Fruit fly (Drosophila melanogaster) whole organism, pupa: ENCODE measurements around the gene Mst89B.
A peak's percentile ranks its signal among the peaks of the same experiment; 100 is the strongest.

Experiments used
- CG10348 ChIP-seq: fragments of 200-800 bp; sonication (Bioruptor generic); IDR thresholded peaks from 2 replicates; pipeline ENCODE4 v1.3.6; 2022; ENCODE audit warnings: missing biosample characterization, missing genetic modification characterization
- CG12605 ChIP-seq: fragments of 200-800 bp; sonication (Bioruptor generic); IDR thresholded peaks from 2 replicates; pipeline ENCODE4 v1.3.6; 2022; ENCODE audit warnings: missing biosample characterization, missing genetic modification characterization
- CG13204 ChIP-seq: fragments of 200-800 bp; sonication (Bioruptor generic); optimal IDR thresholded peaks from 2 replicates; lab custom pipeline; 2018; ENCODE audit warnings: missing biosample characterization, mild to moderate bottlenecking, missing genetic modification characterization, moderate library complexity
- CG14655 ChIP-seq: fragments of 200-800 bp; sonication (Bioruptor generic); optimal IDR thresholded peaks from 3 replicates; lab custom pipeline; 2017; ENCODE audit warnings: mild to moderate bottlenecking, missing biosample characterization, missing genetic modification reagents, missing genetic modification characterization
- CG15710 ChIP-seq: fragments of 200-800 bp; sonication (Bioruptor generic); optimal IDR thresholded peaks from 2 replicates; lab custom pipeline; 2018; ENCODE audit warnings: missing biosample characterization, mild to moderate bottlenecking, missing genetic modification characterization, moderate library complexity
- CG17806 ChIP-seq: fragments of 200-800 bp; sonication (Bioruptor generic); optimal IDR thresholded peaks from 2 replicates; lab custom pipeline; 2018; ENCODE audit warnings: missing biosample characterization, mild to moderate bottlenecking, missing genetic modification characterization, moderate library complexity
- CG32121 ChIP-seq: fragments of 200-800 bp; sonication (Bioruptor generic); IDR thresholded peaks from 2 replicates; pipeline ENCODE4 v1.3.6; 2022; ENCODE audit warnings: missing biosample characterization, missing genetic modification characterization
- CG34367 ChIP-seq: fragments of 200-800 bp; sonication (Bioruptor generic); optimal IDR thresholded peaks from 2 replicates; lab custom pipeline; 2018; ENCODE audit warnings: missing biosample characterization, mild to moderate bottlenecking, missing genetic modification characterization
- CG4496 ChIP-seq: fragments of 200-800 bp; sonication (Bioruptor generic); IDR thresholded peaks from 3 replicates; pipeline ENCODE4 v1.3.6; 2022; ENCODE audit warnings: missing biosample characterization, missing genetic modification characterization
- CG8159 ChIP-seq: fragments of 200-800 bp; sonication (Bioruptor generic); optimal IDR thresholded peaks from 3 replicates; lab custom pipeline; 2018; ENCODE audit warnings: missing biosample characterization, mild to moderate bottlenecking, missing genetic modification characterization, moderate library complexity
- CG8301 ChIP-seq: fragments of 200-800 bp; sonication (Bioruptor generic); optimal IDR thresholded peaks from 2 replicates; lab custom pipeline; 2018; ENCODE audit warnings: missing biosample characterization, mild to moderate bottlenecking, missing genetic modification characterization
- CG9948 ChIP-seq: fragments of 200-800 bp; sonication (Bioruptor generic); optimal IDR thresholded peaks from 2 replicates; lab custom pipeline; 2018; ENCODE audit warnings: missing biosample characterization, mild to moderate bottlenecking, missing genetic modification characterization, moderate library complexity
- D1 ChIP-seq: fragments of 200-800 bp; sonication (Bioruptor generic); optimal IDR thresholded peaks from 2 replicates; lab custom pipeline; 2018; ENCODE audit warnings: missing biosample characterization, mild to moderate bottlenecking, missing genetic modification characterization, moderate library complexity
- EcR ChIP-seq: fragments of 200-800 bp; sonication (Bioruptor generic); optimal IDR thresholded peaks from 3 replicates; lab custom pipeline; 2019; ENCODE audit warnings: missing biosample characterization, missing genetic modification characterization, mild to moderate bottlenecking, moderate library complexity, missing genetic modification reagents
- Ets98B ChIP-seq: fragments of 200-800 bp; sonication (Bioruptor generic); IDR thresholded peaks from 2 replicates; pipeline ENCODE4 v1.3.6; 2022; ENCODE audit warnings: missing biosample characterization, missing genetic modification characterization
- Pif1A ChIP-seq: fragments of 200-800 bp; sonication (Bioruptor generic); optimal IDR thresholded peaks from 3 replicates; lab custom pipeline; 2016; ENCODE audit warnings: missing biosample characterization, missing genetic modification characterization
- Pif1B ChIP-seq: fragments of 200-800 bp; sonication (Bioruptor generic); optimal IDR thresholded peaks from 3 replicates; lab custom pipeline; 2016; ENCODE audit warnings: missing biosample characterization, missing genetic modification characterization
- Snoo ChIP-seq: fragments of 200-800 bp; sonication (Bioruptor generic); optimal IDR thresholded peaks from 3 replicates; lab custom pipeline; 2017; ENCODE audit warnings: missing biosample characterization, mild to moderate bottlenecking, missing genetic modification characterization, inconsistent platforms
- fd96Ca ChIP-seq: fragments of 200-800 bp; sonication (Bioruptor generic); IDR thresholded peaks from 3 replicates; pipeline ENCODE4 v1.3.6; 2022; ENCODE audit warnings: missing biosample characterization, missing genetic modification characterization
- gl ChIP-seq: fragments of 200-800 bp; sonication (Bioruptor generic); optimal IDR thresholded peaks from 2 replicates; lab custom pipeline; 2018; ENCODE audit warnings: missing biosample characterization, mild to moderate bottlenecking, missing genetic modification characterization
- rn ChIP-seq: fragments of 200-800 bp; sonication (Bioruptor generic); IDR thresholded peaks from 2 replicates; pipeline ENCODE4 v1.3.6; 2022; ENCODE audit warnings: missing biosample characterization, missing genetic modification characterization

The Mst89B gene

DNA sequence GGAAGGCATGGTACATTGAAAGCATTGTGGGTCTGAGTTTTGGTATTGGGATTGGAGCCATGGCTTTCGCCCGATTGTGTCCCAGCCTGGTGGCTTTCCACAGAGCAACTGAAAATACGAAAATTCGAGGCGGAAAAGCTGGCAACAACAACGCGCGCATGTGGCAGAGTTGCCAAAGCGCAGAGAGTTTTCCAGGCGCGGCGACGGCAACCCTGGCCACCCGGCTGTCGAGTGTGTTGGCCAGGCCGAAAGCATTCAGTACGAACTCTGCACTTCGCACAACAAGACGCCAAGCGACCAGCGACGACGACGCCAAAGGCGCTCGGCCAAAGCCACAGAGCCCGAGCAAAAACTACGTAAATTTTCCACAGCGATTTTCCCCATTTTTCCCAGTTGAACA is 41.1 kb upstream of the Mst89B start:
- no peak for TF ChIP-seq CG8301 (tag; lab: Kevin White, UChicago)
- no peak for TF ChIP-seq EcR (GFP tag; lab: Kevin White, UChicago)
- TF ChIP-seq Ets98B (GFP tag; lab: Robert Waterston, UW): no peak
- TF ChIP-seq Pif1B: no peak
- TF ChIP-seq CG9948 (tag; lab: Kevin White, UChicago): no peak
- no peak for TF ChIP-seq CG32121 (GFP tag; lab: Robert Waterston, UW)
- no peak for TF ChIP-seq Pif1A (GFP tag; lab: Kevin White, UChicago)
- no peak for TF ChIP-seq rn
- TF ChIP-seq CG14655 (GFP tag; lab: Kevin White, UChicago): no peak
- no peak for TF ChIP-seq fd96Ca (GFP tag; lab: Robert Waterston, UW)
- no peak for TF ChIP-seq CG13204
- TF ChIP-seq Snoo (tag; lab: Kevin White, UChicago): no peak
- TF ChIP-seq CG34367 (tag; lab: Kevin White, UChicago): no peak

DNA sequence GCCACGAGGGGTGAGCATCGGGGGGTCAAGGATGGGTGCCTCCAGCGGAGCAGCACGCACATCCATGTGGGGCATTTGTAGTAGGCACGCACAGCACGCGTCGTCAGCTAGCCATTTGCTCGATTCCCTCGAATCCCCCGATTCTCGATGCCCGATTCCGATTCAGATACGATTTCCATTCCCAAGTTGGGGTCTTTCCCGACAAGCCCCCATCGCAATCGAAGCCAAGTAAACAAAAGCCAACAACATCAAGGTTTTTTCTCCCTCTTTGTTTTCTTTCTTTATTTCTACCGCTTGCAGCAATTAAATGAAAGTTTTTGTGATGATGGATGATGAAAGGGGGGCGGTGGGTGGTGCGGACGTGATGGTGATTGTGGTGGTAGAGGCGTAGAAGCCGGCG is 39.7 kb upstream of the Mst89B start:
- TF ChIP-seq CG8301 (tag; lab: Kevin White, UChicago): no peak
- TF ChIP-seq CG10348 (GFP tag; lab: Robert Waterston, UW): no peak
- peak; percentile 54 for TF ChIP-seq CG13204
- no peak for TF ChIP-seq CG17806 (tag; lab: Kevin White, UChicago)
- peak; percentile 83 for TF ChIP-seq EcR (GFP tag; lab: Kevin White, UChicago)
- TF ChIP-seq, all 21 proteins: peak for 2

- TF ChIP-seq CG32121 (GFP tag; lab: Robert Waterston, UW) (no peak), EcR (GFP tag; lab: Kevin White, UChicago) (peak; percentile 90), CG8301 (tag; lab: Kevin White, UChicago) (no peak), rn (no peak), CG13204 (peak; percentile 83), gl (peak; percentile 28), CG14655 (GFP tag; lab: Kevin White, UChicago) (no peak), CG10348 (GFP tag; lab: Robert Waterston, UW) (no peak), CG15710 (peak; percentile 33), CG34367 (tag; lab: Kevin White, UChicago) (peak; percentile 11), Ets98B (GFP tag; lab: Robert Waterston, UW) (no peak), CG9948 (tag; lab: Kevin White, UChicago) (no peak), Pif1B (peak; percentile 23), D1 (tag; lab: Kevin White, UChicago) (no peak), Snoo (tag; lab: Kevin White, UChicago) (peak; percentile 50), fd96Ca (GFP tag; lab: Robert Waterston, UW) (no peak), CG17806 (tag; lab: Kevin White, UChicago) (no peak), CG8159 (tag; lab: Kevin White, UChicago) (peak; percentile 52), CG12605 (GFP tag; lab: Robert Waterston, UW) (no peak), Pif1A (GFP tag; lab: Kevin White, UChicago) (peak; percentile 48), CG4496 (no peak)
Observed at dm6 chr3R:16228719-16229704, 37.8 kb upstream of the Mst89B start.

DNA sequence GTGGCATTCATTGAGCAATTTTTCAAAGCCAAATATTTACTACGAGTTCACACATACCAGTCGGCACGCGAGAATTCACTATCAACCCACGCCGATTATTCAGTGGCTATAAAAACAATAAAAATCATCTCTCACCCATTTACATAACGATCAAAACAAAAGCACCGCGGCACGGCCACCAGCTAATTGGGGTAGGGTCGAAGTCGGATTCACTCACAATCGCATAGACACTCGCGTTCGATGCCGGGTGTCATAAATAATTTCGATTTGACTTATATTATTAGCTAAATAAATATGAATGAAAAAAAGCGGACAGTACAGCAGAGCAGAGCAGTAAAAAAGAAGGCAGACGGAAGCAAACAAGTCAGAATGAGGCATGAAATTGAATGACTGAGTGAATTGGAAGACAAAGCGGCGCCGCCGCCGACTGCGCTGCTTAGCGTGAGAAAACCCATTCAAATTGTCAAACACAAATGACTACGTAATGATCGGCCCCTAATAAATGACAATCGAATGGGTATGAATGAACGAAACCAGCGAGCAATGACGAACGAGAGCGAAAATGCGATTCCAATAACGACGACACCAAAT is 36.6 kb upstream of the Mst89B start:
- TF ChIP-seq CG10348 (GFP tag; lab: Robert Waterston, UW) (no peak), CG34367 (tag; lab: Kevin White, UChicago) (no peak), EcR (GFP tag; lab: Kevin White, UChicago) (no peak), Ets98B (GFP tag; lab: Robert Waterston, UW) (no peak), CG8301 (tag; lab: Kevin White, UChicago) (no peak), CG4496 (no peak), D1 (tag; lab: Kevin White, UChicago) (no peak), CG15710 (no peak)

dm6 chr3R:16231385-16232307 is 35.2 kb upstream of the Mst89B start:
- TF ChIP-seq Pif1B: peak; percentile 56
- TF ChIP-seq Snoo (tag; lab: Kevin White, UChicago): peak; percentile 48
- peak; percentile 75 for TF ChIP-seq CG8301 (tag; lab: Kevin White, UChicago)
- TF ChIP-seq CG12605 (GFP tag; lab: Robert Waterston, UW): no peak
- TF ChIP-seq D1 (tag; lab: Kevin White, UChicago): no peak
- peak; percentile 82 for TF ChIP-seq CG14655 (GFP tag; lab: Kevin White, UChicago)
- TF ChIP-seq Ets98B (GFP tag; lab: Robert Waterston, UW): no peak
- peak; percentile 35 for TF ChIP-seq CG13204
- peak; percentile 91 for TF ChIP-seq EcR (GFP tag; lab: Kevin White, UChicago)
- no peak for TF ChIP-seq CG32121 (GFP tag; lab: Robert Waterston, UW)
- TF ChIP-seq fd96Ca (GFP tag; lab: Robert Waterston, UW): no peak
- no peak for TF ChIP-seq rn
- no peak for TF ChIP-seq gl
- TF ChIP-seq CG9948 (tag; lab: Kevin White, UChicago): peak; percentile 70
- TF ChIP-seq CG10348 (GFP tag; lab: Robert Waterston, UW): no peak
- peak; percentile 79 for TF ChIP-seq CG8159 (tag; lab: Kevin White, UChicago)
- no peak for TF ChIP-seq CG4496
- peak; percentile 72 for TF ChIP-seq CG15710
- peak; percentile 62 for TF ChIP-seq CG17806 (tag; lab: Kevin White, UChicago)
- peak; percentile 41 for TF ChIP-seq CG34367 (tag; lab: Kevin White, UChicago)
- TF ChIP-seq Pif1A (GFP tag; lab: Kevin White, UChicago): peak; percentile 80
